Worm (Caenorhabditis elegans): ENCODE data around the gene EEED8.2.

DNA sequence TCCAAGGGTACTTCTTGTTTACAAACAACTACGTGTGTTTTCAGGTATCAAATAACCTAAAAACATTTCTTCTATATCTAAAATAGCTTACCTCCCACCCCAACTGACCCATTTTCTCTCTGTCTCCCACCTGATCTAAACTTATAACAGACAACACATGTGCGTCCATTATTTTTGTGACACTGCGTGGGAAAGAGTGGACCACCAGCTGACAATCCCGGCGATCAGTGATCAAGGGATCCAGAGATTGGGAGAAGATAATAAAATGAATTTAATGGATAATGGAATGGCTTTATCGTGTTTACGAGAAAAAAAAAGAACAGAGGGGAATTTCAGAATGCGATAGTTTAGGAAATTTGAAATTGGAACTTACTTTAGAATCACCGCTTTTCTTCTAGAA lies 32.7 kb downstream of the EEED8.2 start:
- TF ChIP-seq nhr-237 (tag; optimal IDR thresholded peaks at IDR 0.05), result no peak
- TF ChIP-seq ZK337.2 (GFP tag; IDR thresholded peaks at IDR 0.05), result no peak
- TF ChIP-seq egl-27 (tag; optimal IDR thresholded peaks at IDR 0.05), result no peak
- TF ChIP-seq fkh-10 (GFP tag; optimal IDR thresholded peaks at IDR 0.05), result no peak

Data from whole organism, L4 larva.